Fruit fly (Drosophila melanogaster): ENCODE measurements around the gene CG9727.

The CG9727 gene

DNA sequence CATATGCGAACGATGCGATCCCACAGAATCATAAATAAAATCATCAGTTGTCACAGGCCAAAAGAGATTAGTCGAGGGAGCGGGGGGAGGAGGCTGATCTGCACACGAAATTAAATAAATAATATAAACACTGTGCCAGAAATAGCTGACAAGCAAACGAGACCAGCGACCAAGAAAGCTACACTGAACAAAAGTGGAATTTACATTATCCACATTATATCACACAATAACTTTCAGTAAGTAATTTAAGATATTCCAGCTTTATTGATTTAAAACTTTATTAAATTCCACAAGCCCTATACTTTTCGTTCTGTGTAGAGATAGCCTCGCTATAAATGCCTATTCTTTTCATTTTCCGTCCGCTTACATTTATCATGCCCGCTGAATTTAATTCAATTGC lies 52.3 kb downstream of the CG9727 start (continued):
- TF ChIP-seq CG34224 (GFP tag; IDR thresholded peaks at IDR 0.05; ENCODE audit: partially characterized antibody) (no peak), HHEX (GFP tag; optimal IDR thresholded peaks at IDR 0.05) (peak; percentile 84), CG11723 (GFP tag; optimal IDR thresholded peaks at IDR 0.05) (peak; percentile 66), zen2 (GFP tag; IDR thresholded peaks at IDR 0.05; ENCODE audit: partially characterized antibody) (no peak), knrl (GFP tag; IDR thresholded peaks at IDR 0.05; ENCODE audit: partially characterized antibody) (no peak), chif (GFP tag; optimal IDR thresholded peaks at IDR 0.05) (peak; percentile 62 to 75), cg (GFP tag; optimal IDR thresholded peaks at IDR 0.05) (no peak), CG18011 (GFP tag; optimal IDR thresholded peaks at IDR 0.05) (peak; percentile 62), NC2α (GFP tag; optimal IDR thresholded peaks at IDR 0.05) (peak; percentile 57), fd96Cb (tag; optimal IDR thresholded peaks at IDR 0.05) (peak; percentile 77), ase (GFP tag; IDR thresholded peaks at IDR 0.05) (peak; percentile 82), emc (GFP tag; optimal IDR thresholded peaks at IDR 0.05) (peak; percentile 49), Six4 (GFP tag; optimal IDR thresholded peaks at IDR 0.05) (peak; percentile 54), Ets97D (GFP tag; optimal IDR thresholded peaks at IDR 0.05) (peak; percentile 49), tup (GFP tag; optimal IDR thresholded peaks at IDR 0.05) (peak; percentile 50), Hey (tag; optimal IDR thresholded peaks at IDR 0.05) (no peak), Opbp (GFP tag; IDR thresholded peaks at IDR 0.05; ENCODE audit: partially characterized antibody) (no peak), CG11398 (GFP tag; optimal IDR thresholded peaks at IDR 0.05) (peak; percentile 23), CG12071 (GFP tag; optimal IDR thresholded peaks at IDR 0.05) (peak; percentile 57), tna (GFP tag; IDR thresholded peaks at IDR 0.05; ENCODE audit: partially characterized antibody) (no peak), CG18599 (GFP tag; optimal IDR thresholded peaks at IDR 0.05) (peak; percentile 80), CG3838 (GFP tag; optimal IDR thresholded peaks at IDR 0.05) (peak; percentile 51), ATbp (GFP tag; optimal IDR thresholded peaks at IDR 0.05) (peak; percentile 81), CG8765 (GFP tag; IDR thresholded peaks at IDR 0.05) (no peak; the same call in 1 of the 2 replicates), Trl (optimal IDR thresholded peaks at IDR 0.05) (no peak), Trl (GFP tag; optimal IDR thresholded peaks at IDR 0.05) (peak; percentile 79), CG15514 (GFP tag; optimal IDR thresholded peaks at IDR 0.05) (peak; percentile 72), Sry-δ (GFP tag; optimal IDR thresholded peaks at IDR 0.05) (peak; percentile 32), eve (GFP tag; optimal IDR thresholded peaks at IDR 0.05) (peak in 1 of 2 experiments; percentile 94), CG14860 (GFP tag; IDR thresholded peaks at IDR 0.05; ENCODE audit: partially characterized antibody) (no peak), cad (GFP tag; optimal IDR thresholded peaks at IDR 0.05) (no peak), CG5245 (GFP tag; optimal IDR thresholded peaks at IDR 0.05) (peak; percentile 68), az2 (GFP tag; optimal IDR thresholded peaks at IDR 0.05) (peak; percentile 81), ttk (GFP tag; IDR thresholded peaks at IDR 0.05) (peak; percentile 87; the same call in 1 of the 2 replicates), CG9817 (tag; optimal IDR thresholded peaks at IDR 0.05) (peak; percentile 74), CG2116 (GFP tag; optimal IDR thresholded peaks at IDR 0.05) (peak; percentile 31), CG15269 (tag; optimal IDR thresholded peaks at IDR 0.05) (peak; percentile 88), Bgb (GFP tag; IDR thresholded peaks at IDR 0.05; ENCODE audit: partially characterized antibody) (no peak), CG2889 (GFP tag; IDR thresholded peaks at IDR 0.05) (peak; percentile 73; the same call in 2 of the 3 replicates), trh (GFP tag; optimal IDR thresholded peaks at IDR 0.05) (peak; percentile 74), CG10321 (GFP tag; IDR thresholded peaks at IDR 0.05) (no peak), rib (GFP tag; IDR thresholded peaks at IDR 0.05) (no peak; the same call in 1 of the 2 replicates), CG3281 (GFP tag; optimal IDR thresholded peaks at IDR 0.05) (peak; percentile 77), CG2129 (GFP tag; IDR thresholded peaks at IDR 0.05; ENCODE audit: partially characterized antibody) (no peak), tll (GFP tag; optimal IDR thresholded peaks at IDR 0.05) (no peak), CG12744 (GFP tag; optimal IDR thresholded peaks at IDR 0.05) (peak; percentile 64), fd64A (GFP tag; optimal IDR thresholded peaks at IDR 0.05) (peak; percentile 21), tin (GFP tag; optimal IDR thresholded peaks at IDR 0.05) (peak; percentile 80), NFAT (GFP tag; IDR thresholded peaks at IDR 0.05) (peak; percentile 72), Fer2 (tag; optimal IDR thresholded peaks at IDR 0.05) (peak; percentile 47)

Measured in whole organism, embryonic.